Worm (Caenorhabditis elegans) whole organism, L4 larva: ENCODE results near the gene F52C9.3.
A peak's percentile ranks its signal among the peaks of the same experiment; 100 is the strongest.

ENCODE experiments used
- F37D6.2 ChIP-seq: sonication (generic microtip); optimal IDR thresholded peaks from 2 replicates; lab custom pipeline; 2016; ENCODE audit warnings: mild to moderate bottlenecking, missing genetic modification characterization, missing compliant biosample characterization
- F44E2.7 ChIP-seq: fragments of 200-800 bp; sonication (Bioruptor generic); IDR thresholded peaks from 2 replicates; pipeline ENCODE4 v2.1.2; 2022; ENCODE audit warnings: missing genetic modification characterization, missing compliant biosample characterization
- T20F7.1 ChIP-seq: fragments of 200-800 bp; sonication (Bioruptor generic); optimal IDR thresholded peaks from 2 replicates; lab custom pipeline; 2018; ENCODE audit warnings: mild to moderate bottlenecking, missing genetic modification characterization, missing compliant biosample characterization
- Y105C5A.15 ChIP-seq: fragments of 200-800 bp; sonication (Bioruptor generic); IDR thresholded peaks from 2 replicates; pipeline ENCODE4 v1.3.6; 2022; ENCODE audit warnings: missing genetic modification characterization, missing compliant biosample characterization
- Y75B8A.6 ChIP-seq: fragments of 200-800 bp; sonication (Bioruptor generic); IDR thresholded peaks from 2 replicates; pipeline ENCODE4 v1.3.6; 2022; ENCODE audit warnings: missing genetic modification reagents, missing genetic modification characterization, missing compliant biosample characterization
- ZK337.2 ChIP-seq: fragments of 200-800 bp; sonication (Bioruptor generic); IDR thresholded peaks from 2 replicates; pipeline ENCODE4 v1.3.6; 2022; ENCODE audit warnings: missing genetic modification reagents, missing genetic modification characterization, missing compliant biosample characterization
- ZK546.5 ChIP-seq, 2 experiments: sonication (generic microtip); optimal IDR thresholded peaks; 2 replicates each; lab custom pipeline; 2017; ENCODE audit warnings: missing biosample characterization in 2 of 2, missing genetic modification characterization in 2 of 2
- aly-2 ChIP-seq: sonication (generic microtip); optimal IDR thresholded peaks from 2 replicates; lab custom pipeline; 2018; ENCODE audit warnings: missing biosample characterization, missing genetic modification characterization
- ama-1 ChIP-seq: fragments of 150-350 bp; optimal IDR thresholded peaks from 2 replicates; lab custom pipeline; 2014; ENCODE audit warnings: inconsistent platforms, mixed read lengths
- attf-4 ChIP-seq: sonication (generic microtip); optimal IDR thresholded peaks from 3 replicates; lab custom pipeline; 2017; ENCODE audit warnings: missing biosample characterization, missing genetic modification characterization
- ceh-20 ChIP-seq: fragments of 200-800 bp; sonication (Bioruptor generic); IDR thresholded peaks from 2 replicates; pipeline ENCODE4 v1.3.6; 2022; ENCODE audit warnings: missing genetic modification reagents, missing genetic modification characterization, missing compliant biosample characterization
- ceh-28 ChIP-seq: fragments of 150-350 bp; optimal IDR thresholded peaks from 2 replicates; lab custom pipeline; 2014; ENCODE audit warnings: missing biosample characterization, missing genetic modification reagents, missing genetic modification characterization
- ceh-82 ChIP-seq: sonication (generic microtip); optimal IDR thresholded peaks from 2 replicates; lab custom pipeline; 2017; ENCODE audit warnings: missing biosample characterization, missing genetic modification characterization
- ces-1 ChIP-seq: fragments of 150-350 bp; sonication (generic microtip); optimal IDR thresholded peaks from 4 replicates; lab custom pipeline; 2014; ENCODE audit warnings: missing biosample characterization, missing genetic modification reagents, missing genetic modification characterization
- cey-2 ChIP-seq: sonication (generic microtip); optimal IDR thresholded peaks from 3 replicates; lab custom pipeline; 2017; ENCODE audit warnings: missing genetic modification characterization, mild to moderate bottlenecking, missing compliant biosample characterization, antibody characterized with exemption, borderline replicate concordance; ENCODE audit not compliant: insufficient read depth
- ctbp-1 ChIP-seq: fragments of 200-800 bp; sonication (Bioruptor generic); IDR thresholded peaks from 2 replicates; pipeline ENCODE4 v1.3.6; 2022; ENCODE audit warnings: missing genetic modification reagents, missing genetic modification characterization, missing compliant biosample characterization
- daf-12 ChIP-seq: fragments of 150-350 bp; optimal IDR thresholded peaks from 2 replicates; lab custom pipeline; 2014; ENCODE audit warnings: missing biosample characterization, missing genetic modification reagents, missing genetic modification characterization
- daf-19 ChIP-seq: fragments of 200-800 bp; sonication (Bioruptor generic); conservative IDR thresholded peaks from 2 replicates; pipeline ENCODE4 v1.3.6; 2022; ENCODE audit warnings: missing genetic modification characterization, missing compliant biosample characterization
- daf-8 ChIP-seq: fragments of 200-800 bp; sonication (Bioruptor generic); IDR thresholded peaks from 2 replicates; pipeline ENCODE4 v1.3.6; 2022; ENCODE audit warnings: missing genetic modification characterization, missing compliant biosample characterization
- dmd-9 ChIP-seq: fragments of 200-800 bp; sonication (Bioruptor generic); IDR thresholded peaks from 2 replicates; pipeline ENCODE4 v1.3.6; 2022; ENCODE audit warnings: missing genetic modification reagents, missing genetic modification characterization, missing compliant biosample characterization
- fos-1 ChIP-seq: fragments of 150-350 bp; optimal IDR thresholded peaks from 2 replicates; lab custom pipeline; 2014; ENCODE audit warnings: missing biosample characterization, missing genetic modification characterization
- gei-8 ChIP-seq: fragments of 200-800 bp; sonication (Bioruptor generic); optimal IDR thresholded peaks from 2 replicates; lab custom pipeline; 2018; ENCODE audit warnings: mild to moderate bottlenecking, missing genetic modification characterization, missing compliant biosample characterization
- hlh-11 ChIP-seq: fragments of 200-800 bp; sonication (Bioruptor generic); optimal IDR thresholded peaks from 2 replicates; lab custom pipeline; 2018; ENCODE audit warnings: mild to moderate bottlenecking, missing genetic modification characterization, missing compliant biosample characterization
- lin-1 ChIP-seq: fragments of 200-800 bp; sonication (Bioruptor generic); IDR thresholded peaks from 2 replicates; pipeline ENCODE4 v1.3.6; 2022; ENCODE audit warnings: missing genetic modification reagents, missing genetic modification characterization, missing compliant biosample characterization
- lin-15B ChIP-seq: fragments of 150-350 bp; sonication (generic microtip); optimal IDR thresholded peaks from 3 replicates; lab custom pipeline; 2014; ENCODE audit warnings: missing biosample characterization, missing genetic modification characterization
- lin-38 ChIP-seq: fragments of 200-800 bp; sonication (Bioruptor generic); IDR thresholded peaks from 2 replicates; pipeline ENCODE4 v1.3.6; 2022; ENCODE audit warnings: missing genetic modification reagents, missing genetic modification characterization, missing compliant biosample characterization
- madf-5 ChIP-seq, 2 experiments: fragments of 200-800 bp; sonication (Bioruptor generic); IDR thresholded peaks; 2 replicates each; pipeline ENCODE4 v1.3.6; 2022; ENCODE audit warnings: missing compliant biosample characterization in 2 of 2, missing genetic modification characterization in 2 of 2
- mep-1 ChIP-seq: fragments of 150-350 bp; sonication (generic microtip); optimal IDR thresholded peaks from 3 replicates; lab custom pipeline; 2014; ENCODE audit warnings: missing biosample characterization, missing genetic modification characterization
- mxl-2 ChIP-seq: fragments of 200-800 bp; sonication (Bioruptor generic); conservative IDR thresholded peaks from 2 replicates; pipeline ENCODE4 v1.3.6; 2022; ENCODE audit warnings: missing genetic modification reagents, missing genetic modification characterization, missing compliant biosample characterization
- nhr-102 ChIP-seq: sonication (generic microtip); optimal IDR thresholded peaks from 2 replicates; lab custom pipeline; 2016; ENCODE audit warnings: mild to moderate bottlenecking, missing genetic modification characterization, moderate library complexity, missing compliant biosample characterization
- nhr-11 ChIP-seq: fragments of 150-350 bp; optimal IDR thresholded peaks from 2 replicates; lab custom pipeline; 2014; ENCODE audit warnings: missing biosample characterization, missing genetic modification characterization
- nhr-111 ChIP-seq: fragments of 200-800 bp; sonication (Bioruptor generic); optimal IDR thresholded peaks from 2 replicates; lab custom pipeline; 2018; ENCODE audit warnings: mild to moderate bottlenecking, missing genetic modification characterization, missing compliant biosample characterization
- nhr-237 ChIP-seq: sonication (generic microtip); optimal IDR thresholded peaks from 2 replicates; lab custom pipeline; 2017; ENCODE audit warnings: missing biosample characterization, missing genetic modification characterization
- nhr-28 ChIP-seq: fragments of 150-350 bp; optimal IDR thresholded peaks from 2 replicates; lab custom pipeline; 2014; ENCODE audit warnings: missing biosample characterization, missing genetic modification characterization
- nhr-6 ChIP-seq: fragments of 150-350 bp; optimal IDR thresholded peaks from 2 replicates; lab custom pipeline; 2014; ENCODE audit warnings: missing biosample characterization, missing genetic modification characterization
- nhr-76 ChIP-seq: fragments of 150-350 bp; optimal IDR thresholded peaks from 2 replicates; lab custom pipeline; 2014; ENCODE audit warnings: missing biosample characterization, missing genetic modification characterization
- php-3 ChIP-seq: fragments of 200-800 bp; sonication (Bioruptor generic); IDR thresholded peaks from 2 replicates; pipeline ENCODE4 v1.3.6; 2022; ENCODE audit warnings: missing genetic modification reagents, missing genetic modification characterization, missing compliant biosample characterization
- pqm-1 ChIP-seq: sonication (generic microtip); optimal IDR thresholded peaks from 2 replicates; lab custom pipeline; 2017; ENCODE audit warnings: missing biosample characterization, missing genetic modification characterization
- saeg-2 ChIP-seq: fragments of 200-800 bp; sonication (Bioruptor generic); IDR thresholded peaks from 2 replicates; pipeline ENCODE4 v1.3.6; 2022; ENCODE audit warnings: missing genetic modification reagents, missing genetic modification characterization, missing compliant biosample characterization
- snpc-1.2 ChIP-seq: fragments of 200-800 bp; sonication (Bioruptor generic); IDR thresholded peaks from 2 replicates; pipeline ENCODE4 v1.3.6; 2022; ENCODE audit warnings: missing genetic modification reagents, missing genetic modification characterization, missing compliant biosample characterization
- snpc-4 ChIP-seq: fragments of 150-350 bp; optimal IDR thresholded peaks from 2 replicates; lab custom pipeline; 2014; ENCODE audit warnings: missing biosample characterization, missing genetic modification characterization
- tag-97 ChIP-seq: fragments of 200-800 bp; sonication (Bioruptor generic); IDR thresholded peaks from 2 replicates; pipeline ENCODE4 v1.3.6; 2022; ENCODE audit warnings: missing genetic modification characterization, missing compliant biosample characterization
- tra-1 ChIP-seq: fragments of 200-800 bp; sonication (Bioruptor generic); IDR thresholded peaks from 2 replicates; pipeline ENCODE4 v1.3.6; 2022; ENCODE audit warnings: missing genetic modification reagents, missing genetic modification characterization, missing compliant biosample characterization
- unc-62 ChIP-seq, 3 experiments: fragments of 150-350 bp in 1 of 3; sonication (generic microtip); optimal IDR thresholded peaks in 2 of 3; peaks in 1 of 3; 1 replicate in 1 of 3; 2 replicates in 2 of 3; lab custom pipeline; 2014 to 2017; ENCODE audit warnings: missing biosample characterization in 3 of 3, missing genetic modification characterization in 3 of 3, missing genetic modification reagents in 3 of 3, missing genotype in 1 of 3
- zag-1 ChIP-seq: fragments of 150-350 bp; optimal IDR thresholded peaks from 2 replicates; lab custom pipeline; 2014; ENCODE audit warnings: missing biosample characterization, missing genetic modification characterization
- zfp-2 ChIP-seq: sonication (generic microtip); optimal IDR thresholded peaks from 2 replicates; lab custom pipeline; 2016; ENCODE audit warnings: mild to moderate bottlenecking, missing genetic modification characterization, missing compliant biosample characterization
- zfp-3 ChIP-seq: fragments of 200-800 bp; sonication (Bioruptor generic); conservative IDR thresholded peaks from 2 replicates; pipeline ENCODE4 v1.3.6; 2022; ENCODE audit warnings: missing genetic modification reagents, missing genetic modification characterization, missing compliant biosample characterization
- zip-11 ChIP-seq: fragments of 200-800 bp; sonication (Bioruptor generic); IDR thresholded peaks from 2 replicates; pipeline ENCODE4 v1.3.6; 2022; ENCODE audit warnings: missing genetic modification characterization, missing compliant biosample characterization
- ztf-11 ChIP-seq: fragments of 150-350 bp; optimal IDR thresholded peaks from 2 replicates; lab custom pipeline; 2014; ENCODE audit warnings: missing biosample characterization, missing genetic modification characterization
- ztf-7 ChIP-seq: fragments of 150-350 bp; optimal IDR thresholded peaks from 2 replicates; lab custom pipeline; 2014; ENCODE audit warnings: missing biosample characterization, missing genetic modification characterization

Gene F52C9.3

ce11 chrIII:5371226-5371926 is 49.7 kb downstream of the F52C9.3 start, which contains the start of gene szy-2:
szy-2 (minus strand) TSS chrIII:5371276.
- TF ChIP-seq madf-5 (GFP tag; IDR thresholded peaks at IDR 0.05; lab: Robert Waterston, UW), result no peak
- no peak for TF ChIP-seq ceh-20 (GFP tag; lab: Robert Waterston, UW)
- TF ChIP-seq unc-62 (GFP tag; optimal IDR thresholded peaks at IDR 0.05 in 1 of 2; lab: Kevin White, UChicago), result peak in 1 of 2 experiments; percentile 45
- no peak for TF ChIP-seq unc-62 (tag; optimal IDR thresholded peaks at IDR 0.05; lab: Kevin White, UChicago)
- TF ChIP-seq lin-38 (GFP tag; lab: Robert Waterston, UW), result no peak

- TF ChIP-seq nhr-111 (no peak), pqm-1 (tag; lab: Kevin White, UChicago) (no peak), nhr-102 (tag; lab: Kevin White, UChicago) (no peak), Y75B8A.6 (GFP tag; lab: Robert Waterston, UW) (no peak), nhr-237 (tag; lab: Kevin White, UChicago) (no peak), zfp-3 (GFP tag; lab: Robert Waterston, UW) (no peak), F37D6.2 (no peak), daf-12 (tag; lab: Kevin White, UChicago) (no peak), snpc-4 (tag; lab: Kevin White, UChicago) (no peak), lin-15B (no peak), ctbp-1 (GFP tag; lab: Robert Waterston, UW) (no peak), zag-1 (tag; lab: Kevin White, UChicago) (no peak), ceh-28 (tag; lab: Kevin White, UChicago) (no peak), mep-1 (tag; lab: Kevin White, UChicago) (peak; percentile 43), ces-1 (GFP tag; lab: Kevin White, UChicago) (peak; percentile 3), T20F7.1 (no peak), dmd-9 (GFP tag; lab: Robert Waterston, UW) (no peak), snpc-1.2 (no peak), cey-2 (tag; lab: Kevin White, UChicago) (no peak), zip-11 (GFP tag; lab: Robert Waterston, UW) (no peak), php-3 (GFP tag; lab: Robert Waterston, UW) (no peak), fos-1 (tag; lab: Kevin White, UChicago) (no peak), unc-62 (GFP tag; optimal IDR thresholded peaks at IDR 0.05 in 1 of 2; lab: Kevin White, UChicago) (peak in 1 of 2 experiments; percentile 52), unc-62 (tag; optimal IDR thresholded peaks at IDR 0.05; lab: Kevin White, UChicago) (no peak), tra-1 (GFP tag; lab: Robert Waterston, UW) (no peak), zfp-2 (tag; lab: Kevin White, UChicago) (no peak), daf-8 (no peak), ama-1 (lab: Kevin White, UChicago) (no peak), nhr-28 (tag; lab: Kevin White, UChicago) (peak; percentile 25), ztf-11 (tag; lab: Kevin White, UChicago) (no peak), nhr-76 (tag; lab: Kevin White, UChicago) (no peak), tag-97 (no peak), attf-4 (no peak), ztf-7 (no peak), ZK337.2 (GFP tag; lab: Robert Waterston, UW) (no peak), ZK546.5 (tag; optimal IDR thresholded peaks at IDR 0.05; lab: Kevin White, UChicago) (no peak), nhr-11 (no peak), nhr-6 (tag; lab: Kevin White, UChicago) (no peak), hlh-11 (tag; lab: Kevin White, UChicago) (peak; percentile 66), ceh-82 (tag; lab: Kevin White, UChicago) (no peak), aly-2 (tag; lab: Kevin White, UChicago) (no peak), Y105C5A.15 (GFP tag; lab: Robert Waterston, UW) (no peak), mxl-2 (GFP tag; lab: Robert Waterston, UW) (no peak), gei-8 (GFP tag; lab: Kevin White, UChicago) (no peak), saeg-2 (no peak), lin-1 (no peak), F44E2.7 (no peak), daf-19 (GFP tag; lab: Robert Waterston, UW) (no peak)
These were observed 51.2 kb downstream of the F52C9.3 start for ce11 chrIII:5372884-5373283.
